Fruit fly (Drosophila melanogaster): ENCODE data around the gene Burs.

Burs gene

dm6 chr3R:21769218-21769617 is at the start of gene Burs:
Burs (plus strand) TSS chr3R:21769518.
- TF ChIP-seq dl (GFP tag; optimal IDR thresholded peaks at IDR 0.05; ENCODE audit: insufficient read depth in 1 of 2, partially characterized antibody in 2 of 2) (no peak), tai (GFP tag; optimal IDR thresholded peaks at IDR 0.05) (no peak), CG9705 (GFP tag; optimal IDR thresholded peaks at IDR 0.05) (no peak), dmrt93B (GFP tag; optimal IDR thresholded peaks at IDR 0.05) (no peak), br (GFP tag; optimal IDR thresholded peaks at IDR 0.05) (no peak), Mio (GFP tag; optimal IDR thresholded peaks at IDR 0.05) (no peak), Rel (GFP tag; optimal IDR thresholded peaks at IDR 0.05) (no peak), Rel (tag; optimal IDR thresholded peaks at IDR 0.05) (no peak), brk (GFP tag; optimal IDR thresholded peaks at IDR 0.05) (no peak), pan (optimal IDR thresholded peaks at IDR 0.05) (no peak), Dif (GFP tag; optimal IDR thresholded peaks at IDR 0.05; ENCODE audit: partially characterized antibody) (no peak), GATAd (GFP tag; optimal IDR thresholded peaks at IDR 0.05) (no peak)

- TF ChIP-seq Hr78 (GFP tag; optimal IDR thresholded peaks at IDR 0.05) (no peak), h (GFP tag; optimal IDR thresholded peaks at IDR 0.05) (peak; percentile 76), Abd-B (GFP tag; optimal IDR thresholded peaks at IDR 0.05) (no peak), Rel (GFP tag; optimal IDR thresholded peaks at IDR 0.05) (no peak), Rel (tag; optimal IDR thresholded peaks at IDR 0.05) (peak; percentile 3), Hnf4 (GFP tag; optimal IDR thresholded peaks at IDR 0.05) (peak; percentile 69), CG32264 (GFP tag; optimal IDR thresholded peaks at IDR 0.05) (peak; percentile 47), fru (GFP tag; optimal IDR thresholded peaks at IDR 0.05) (peak; percentile 65), dmrt93B (GFP tag; optimal IDR thresholded peaks at IDR 0.05) (peak; percentile 54), sage (GFP tag; optimal IDR thresholded peaks at IDR 0.05) (no peak), pan (optimal IDR thresholded peaks at IDR 0.05) (no peak), Jra (GFP tag; optimal IDR thresholded peaks at IDR 0.05) (no peak), CrebA (GFP tag; optimal IDR thresholded peaks at IDR 0.05; ENCODE audit: borderline replicate concordance) (no peak), brk (GFP tag; optimal IDR thresholded peaks at IDR 0.05) (peak; percentile 52), lola (GFP tag; optimal IDR thresholded peaks at IDR 0.05) (no peak), Mio (GFP tag; optimal IDR thresholded peaks at IDR 0.05) (no peak), psq (GFP tag; optimal IDR thresholded peaks at IDR 0.05) (peak; percentile 77), woc (GFP tag; optimal IDR thresholded peaks at IDR 0.05) (peak; percentile 59), CG9705 (GFP tag; optimal IDR thresholded peaks at IDR 0.05) (peak; percentile 62), Sp1 (GFP tag; optimal IDR thresholded peaks at IDR 0.05) (peak; percentile 82), HLH106 (tag; optimal IDR thresholded peaks at IDR 0.05) (peak; percentile 81), sv (GFP tag; optimal IDR thresholded peaks at IDR 0.05) (peak; percentile 5), rgr (GFP tag; optimal IDR thresholded peaks at IDR 0.05) (peak; percentile 79), tai (GFP tag; optimal IDR thresholded peaks at IDR 0.05) (peak; percentile 44), br (GFP tag; optimal IDR thresholded peaks at IDR 0.05) (peak; percentile 65), GATAd (GFP tag; optimal IDR thresholded peaks at IDR 0.05) (no peak), OdsH (GFP tag; optimal IDR thresholded peaks at IDR 0.05) (peak; percentile 75), dsf (GFP tag; optimal IDR thresholded peaks at IDR 0.05; ENCODE audit: borderline replicate concordance) (no peak), jim (GFP tag; optimal IDR thresholded peaks at IDR 0.05) (no peak), Dif (GFP tag; optimal IDR thresholded peaks at IDR 0.05; ENCODE audit: partially characterized antibody) (peak; percentile 40), Myc (optimal IDR thresholded peaks at IDR 0.05) (no peak), ey (GFP tag; optimal IDR thresholded peaks at IDR 0.05) (peak; percentile 74), foxo (GFP tag; optimal IDR thresholded peaks at IDR 0.05) (peak in 1 of 2 experiments; percentile 78), Dfd (GFP tag; optimal IDR thresholded peaks at IDR 0.05) (no peak), Vsx2 (GFP tag; optimal IDR thresholded peaks at IDR 0.05; ENCODE audit: partially characterized antibody) (no peak), N (GFP tag; optimal IDR thresholded peaks at IDR 0.05) (no peak), Hr83 (GFP tag; optimal IDR thresholded peaks at IDR 0.05; ENCODE audit: poor library complexity, severe bottlenecking) (no peak), usp (GFP tag; optimal IDR thresholded peaks at IDR 0.05) (no peak), dl (GFP tag; optimal IDR thresholded peaks at IDR 0.05; ENCODE audit: insufficient read depth in 1 of 2, partially characterized antibody in 2 of 2) (no peak)
These were observed 49.3 kb upstream of the Burs start for dm6 chr3R:21719934-21720431.
